Worm (Caenorhabditis elegans) whole organism, young adult: ENCODE data around the gene dpy-30.

ENCODE experiments used
- ama-1 ChIP-seq, 3 experiments: fragments of 150-350 bp in 1 of 3; sonication (generic microtip) in 2 of 3; optimal IDR thresholded peaks; 2 replicates each; lab custom pipeline; 2014 to 2018; ENCODE audit warnings: missing biosample characterization in 2 of 3, missing genetic modification characterization in 2 of 3, missing genetic modification reagents in 2 of 3
- ceh-100 ChIP-seq: fragments of 200-800 bp; sonication (Bioruptor generic); IDR thresholded peaks from 2 replicates; pipeline ENCODE4 v1.3.6; 2022; ENCODE audit warnings: missing genetic modification reagents, missing genetic modification characterization, missing compliant biosample characterization
- him-1 ChIP-seq: sonication (generic microtip); optimal IDR thresholded peaks from 2 replicates; lab custom pipeline; 2016; ENCODE audit warnings: missing genotype, missing genetic modification reagents, missing genetic modification characterization, missing compliant biosample characterization
- lin-54 ChIP-seq: fragments of 200-800 bp; sonication (Bioruptor generic); optimal IDR thresholded peaks from 2 replicates; lab custom pipeline; 2018; ENCODE audit warnings: mild to moderate bottlenecking, missing genetic modification characterization, missing compliant biosample characterization
- pha-4 ChIP-seq: fragments of 150-350 bp; sonication (generic microtip); optimal IDR thresholded peaks from 2 replicates; lab custom pipeline; 2014; ENCODE audit warnings: missing biosample characterization, missing genetic modification reagents, missing genetic modification characterization
- snpc-4 ChIP-seq, 5 experiments: fragments of 150-350 bp in 1 of 5; sonication (generic microtip) in 4 of 5; optimal IDR thresholded peaks; 2 replicates each; lab custom pipeline; 2014 to 2018; ENCODE audit warnings: missing genetic modification characterization in 5 of 5, missing biosample characterization in 3 of 5, antibody characterized with exemption in 2 of 5, mild to moderate bottlenecking in 2 of 5, missing compliant biosample characterization in 2 of 5, missing genotype in 2 of 5, moderate library complexity in 2 of 5, missing genetic modification reagents in 1 of 5

DNA sequence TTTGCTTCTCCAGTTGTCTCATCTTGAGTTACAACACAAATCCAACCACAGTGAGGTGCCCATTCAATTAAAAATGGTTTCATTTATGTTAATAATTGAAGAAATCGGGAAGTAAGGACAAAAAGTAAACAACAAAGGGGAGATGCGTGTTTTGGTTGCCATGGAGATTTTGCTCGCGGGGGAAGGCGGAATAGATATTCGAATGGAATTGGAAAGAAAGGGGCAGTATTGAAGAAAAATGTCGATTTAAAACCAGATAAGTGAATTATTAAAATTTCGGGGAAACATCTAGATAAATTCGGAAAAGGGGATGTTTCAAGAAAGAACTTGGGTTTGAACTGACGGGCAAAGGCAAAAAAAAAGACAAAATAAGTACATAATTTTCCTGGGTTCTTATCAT, 40.7 kb upstream of the dpy-30 start, which contains the start of gene che-11:
- TF ChIP-seq pha-4 (tag; lab: Kevin White, UChicago) (no peak), snpc-4 (GFP tag; optimal IDR thresholded peaks at IDR 0.05; lab: Kevin White, UChicago) (no peak), snpc-4 (tag; optimal IDR thresholded peaks at IDR 0.05; lab: Kevin White, UChicago) (no peak), him-1 (tag; lab: Kevin White, UChicago) (no peak), ama-1 (optimal IDR thresholded peaks at IDR 0.05; lab: Kevin White, UChicago) (no peak), ama-1 (GFP tag; optimal IDR thresholded peaks at IDR 0.05; lab: Kevin White, UChicago) (no peak), ceh-100 (GFP tag; lab: Robert Waterston, UW) (no peak), lin-54 (no peak)
